Fruit fly (Drosophila melanogaster) Kc167 (cell line): Measurements from ENCODE around the gene Rev1.

ENCODE experiments used
- Myc ChIP-seq: fragments of >200 bp; optimal IDR thresholded peaks from 2 replicates; lab custom pipeline; 2017; ENCODE audit warnings: missing external identifiers
- Sin3A ChIP-seq: fragments of >200 bp; optimal IDR thresholded peaks from 2 replicates; lab custom pipeline; 2018; ENCODE audit warnings: missing external identifiers
- h ChIP-seq: fragments of >200 bp; optimal IDR thresholded peaks from 3 replicates; lab custom pipeline; 2018; ENCODE audit warnings: missing external identifiers
- insv ChIP-seq: fragments of >200 bp; optimal IDR thresholded peaks from 3 replicates; lab custom pipeline; 2018; ENCODE audit warnings: missing external identifiers
- psq ChIP-seq: fragments of >200 bp; optimal IDR thresholded peaks from 2 replicates; lab custom pipeline; 2017; ENCODE audit warnings: missing external identifiers
- ttk ChIP-seq: sonication (Bioruptor generic); optimal IDR thresholded peaks from 2 replicates; lab custom pipeline; 2017; ENCODE audit warnings: missing external identifiers

Rev1 gene

DNA sequence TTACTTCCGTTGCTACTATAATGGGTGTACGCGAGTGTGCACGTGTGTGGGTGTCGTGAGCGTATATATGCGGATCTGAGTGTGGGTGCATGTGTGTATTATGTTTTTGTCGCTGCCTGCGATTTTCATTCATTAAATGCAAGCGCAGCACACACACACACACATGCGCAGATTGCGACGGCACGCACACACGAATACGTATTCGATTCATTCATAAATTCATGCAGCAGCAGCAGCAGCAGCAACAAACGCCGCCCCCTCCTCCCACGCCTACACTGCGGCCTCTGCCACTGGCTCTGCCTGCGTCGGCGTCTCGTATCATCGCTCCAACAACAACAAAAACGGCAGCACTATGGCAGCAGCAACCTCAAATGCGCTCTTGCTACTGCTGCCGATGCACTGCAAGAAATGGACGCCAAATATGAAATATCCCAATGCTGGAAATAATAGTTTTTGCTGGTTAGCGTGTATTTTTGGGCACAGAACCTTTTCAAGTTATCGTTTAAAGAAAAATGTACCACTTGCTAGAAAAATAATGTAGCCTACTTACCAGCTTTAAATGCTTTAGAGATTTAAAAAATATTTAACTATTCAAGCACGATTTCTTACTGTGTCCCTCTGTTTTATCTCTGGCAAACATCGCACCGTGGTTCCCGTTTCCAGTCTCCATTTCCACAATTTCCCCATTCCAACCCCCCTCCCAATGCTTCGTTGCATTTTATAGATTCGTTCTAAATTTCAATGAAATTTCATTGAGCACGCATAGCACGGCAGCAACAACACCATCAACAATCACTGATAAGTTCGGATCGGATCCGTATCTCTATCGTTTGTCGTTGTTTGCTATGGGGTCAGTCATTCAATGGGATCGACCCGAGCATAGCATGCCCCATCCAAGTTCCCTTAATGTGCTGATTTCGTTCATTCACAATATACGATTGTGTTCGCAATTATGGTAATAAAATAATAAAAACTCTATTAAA, 20.6 kb upstream of the Rev1 start:
- no peak for TF ChIP-seq insv

DNA sequence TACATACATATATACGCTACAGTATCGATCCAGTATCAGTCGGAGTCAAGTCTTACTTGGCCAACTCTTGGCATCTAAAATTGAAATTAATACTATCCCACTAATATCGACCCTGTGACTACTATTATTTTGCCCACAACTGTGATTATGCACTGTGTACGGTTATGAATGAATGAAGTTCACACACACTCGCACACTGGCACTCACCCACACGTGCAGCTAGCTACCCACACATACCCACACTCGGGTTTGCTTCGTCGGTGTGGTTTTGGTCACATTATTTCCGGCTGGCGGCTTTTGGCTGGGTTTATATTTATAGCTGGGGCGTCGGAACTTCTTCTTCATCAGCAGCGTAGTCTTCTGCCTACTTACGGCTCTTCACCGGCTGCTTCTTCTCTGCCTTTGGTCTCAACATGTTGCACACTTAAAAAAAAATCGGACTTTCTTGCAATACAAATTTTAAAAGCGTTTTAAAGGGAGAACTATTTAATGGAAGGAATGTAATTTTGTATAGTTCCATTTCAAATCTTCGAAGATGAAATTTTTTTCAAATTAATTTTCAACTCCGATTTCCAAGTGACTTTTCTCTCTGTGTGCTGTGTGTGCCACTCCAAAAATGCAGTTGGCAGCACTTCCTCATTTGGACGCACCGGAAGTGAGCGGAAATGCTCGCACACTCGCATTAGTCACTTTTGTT, 19.7 kb upstream of the Rev1 start:
- peak; percentile 79 for TF ChIP-seq h
- no peak for TF ChIP-seq insv
- no peak for TF ChIP-seq Sin3A (lab: Kevin White, UChicago)
- no peak for TF ChIP-seq Myc (lab: Kevin White, UChicago)
- TF ChIP-seq ttk (lab: Kevin White, UChicago) = no peak
- TF ChIP-seq psq (lab: Kevin White, UChicago) = no peak

DNA sequence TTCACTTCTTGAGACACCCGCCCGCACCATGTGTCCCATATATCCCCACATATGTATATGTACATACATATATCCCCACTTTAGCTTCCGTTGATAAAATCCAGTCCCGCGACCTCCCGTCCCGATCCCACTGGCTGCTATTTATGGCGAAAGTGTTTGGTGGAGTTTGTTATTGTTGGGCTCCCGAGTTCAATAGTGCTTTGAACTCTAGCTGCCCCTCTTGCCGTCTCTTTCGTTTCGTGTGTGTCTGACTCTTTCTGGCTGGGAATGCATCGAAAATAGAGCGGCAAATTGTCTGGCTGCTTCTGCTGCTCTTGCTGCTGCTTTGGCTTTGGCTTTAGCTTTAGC, 19.2 kb upstream of the Rev1 start:
- no peak for TF ChIP-seq ttk (lab: Kevin White, UChicago)
- TF ChIP-seq Myc (lab: Kevin White, UChicago) = no peak
- no peak for TF ChIP-seq psq (lab: Kevin White, UChicago)
- no peak for TF ChIP-seq h
- no peak for TF ChIP-seq insv
- no peak for TF ChIP-seq Sin3A (lab: Kevin White, UChicago)

DNA sequence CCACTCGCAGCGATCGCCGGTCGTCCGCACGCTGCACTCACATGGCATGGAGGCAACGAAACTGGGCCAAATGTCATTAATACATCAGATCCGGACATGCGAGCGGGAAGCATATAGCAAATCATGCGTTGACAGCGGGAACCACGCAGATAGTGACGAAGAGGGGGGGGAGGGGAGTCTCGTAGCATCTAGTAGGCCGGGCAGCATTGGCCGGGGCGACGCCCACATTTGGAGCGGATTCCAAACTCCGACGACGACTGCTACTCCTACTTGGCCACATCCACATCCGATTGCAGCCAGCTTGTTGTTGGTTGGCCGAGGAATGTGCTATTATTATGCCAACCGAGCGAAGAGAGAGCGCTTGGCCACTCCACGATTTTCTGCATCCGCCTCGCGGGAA, 18.6 kb upstream of the Rev1 start:
- TF ChIP-seq insv = no peak
- TF ChIP-seq psq (lab: Kevin White, UChicago) = no peak
- TF ChIP-seq Sin3A (lab: Kevin White, UChicago) = no peak
- no peak for TF ChIP-seq h
- no peak for TF ChIP-seq ttk (lab: Kevin White, UChicago)
- no peak for TF ChIP-seq Myc (lab: Kevin White, UChicago)

DNA sequence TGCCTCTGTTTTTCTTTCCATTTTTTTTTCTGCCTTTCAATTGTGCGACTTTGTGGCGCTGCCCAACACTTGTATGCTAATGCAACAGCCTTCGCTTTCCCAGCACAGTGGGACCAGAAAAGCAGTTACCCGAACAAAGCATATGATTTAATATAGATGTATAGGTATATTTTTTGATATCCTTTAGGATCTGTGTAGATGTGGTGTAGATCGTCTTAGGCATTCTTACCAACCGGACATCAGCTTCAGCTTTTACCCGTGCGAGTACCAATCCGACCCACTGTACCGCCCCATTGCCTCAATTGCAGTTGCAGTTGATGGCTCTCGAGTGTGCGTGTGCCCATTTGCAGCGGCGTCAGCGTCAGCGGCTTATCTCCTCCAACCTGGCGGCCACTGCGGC, 17.7 kb upstream of the Rev1 start:
- TF ChIP-seq Sin3A (lab: Kevin White, UChicago) (no peak), Myc (lab: Kevin White, UChicago) (no peak), insv (no peak), psq (lab: Kevin White, UChicago) (no peak), h (no peak), ttk (lab: Kevin White, UChicago) (no peak)

DNA sequence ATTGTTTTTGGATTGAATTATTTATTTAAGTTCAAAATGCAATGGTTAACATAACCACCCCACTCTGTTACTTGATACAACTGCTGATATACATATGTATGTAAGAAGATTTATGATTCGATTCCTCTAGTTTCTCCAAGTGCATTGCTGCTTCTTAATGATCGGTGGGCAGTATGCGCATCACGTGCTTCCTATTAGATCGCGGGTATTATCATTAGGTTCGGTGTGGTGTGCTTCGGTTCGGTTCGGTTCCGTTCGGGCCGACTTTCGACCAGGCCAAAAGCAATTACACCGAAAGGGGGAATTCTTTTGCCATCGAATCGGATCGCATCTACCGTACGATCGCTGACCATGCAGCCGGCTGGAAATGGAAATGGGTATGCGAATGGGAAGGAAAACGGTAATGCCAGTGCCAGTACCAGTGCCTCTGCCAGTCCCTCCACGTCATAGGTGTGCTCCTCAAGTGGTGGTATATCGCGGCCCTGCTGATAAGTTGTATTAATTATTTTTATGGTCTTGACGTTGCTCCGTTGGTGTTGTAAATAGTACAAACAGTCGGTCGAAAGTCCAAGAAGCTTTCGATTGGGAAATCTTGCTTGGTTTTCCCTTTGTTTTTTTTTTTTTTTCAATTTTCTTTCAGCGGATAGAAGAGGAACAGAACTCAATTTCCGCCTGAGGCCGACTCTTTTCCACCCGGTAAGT, 16.7 kb upstream of the Rev1 start:
- TF ChIP-seq Sin3A (lab: Kevin White, UChicago) (no peak), h (no peak), Myc (lab: Kevin White, UChicago) (no peak), ttk (lab: Kevin White, UChicago) (no peak), insv (no peak), psq (lab: Kevin White, UChicago) (no peak)

DNA sequence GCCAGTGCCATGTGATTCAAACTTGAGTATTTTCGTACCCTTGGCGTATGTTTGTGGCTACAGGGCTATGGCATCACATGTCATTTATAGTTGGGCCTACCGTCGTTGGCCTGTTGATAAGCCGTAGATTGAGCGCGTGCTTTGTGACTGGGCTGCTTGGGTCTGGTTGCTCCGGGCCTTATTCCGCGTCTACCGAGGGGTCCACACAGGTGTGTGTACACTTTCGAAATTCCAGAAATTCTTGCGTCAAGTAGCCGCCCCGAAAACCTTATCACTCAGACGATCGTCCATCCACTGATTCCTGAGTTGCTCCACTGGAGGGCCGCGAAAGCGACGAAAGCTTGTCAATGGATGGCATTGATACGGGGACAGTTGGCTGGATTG, 16.1 kb upstream of the Rev1 start:
- TF ChIP-seq ttk (lab: Kevin White, UChicago) = no peak
- no peak for TF ChIP-seq psq (lab: Kevin White, UChicago)
- no peak for TF ChIP-seq Myc (lab: Kevin White, UChicago)
- TF ChIP-seq insv = no peak
- no peak for TF ChIP-seq h
- TF ChIP-seq Sin3A (lab: Kevin White, UChicago) = no peak

DNA sequence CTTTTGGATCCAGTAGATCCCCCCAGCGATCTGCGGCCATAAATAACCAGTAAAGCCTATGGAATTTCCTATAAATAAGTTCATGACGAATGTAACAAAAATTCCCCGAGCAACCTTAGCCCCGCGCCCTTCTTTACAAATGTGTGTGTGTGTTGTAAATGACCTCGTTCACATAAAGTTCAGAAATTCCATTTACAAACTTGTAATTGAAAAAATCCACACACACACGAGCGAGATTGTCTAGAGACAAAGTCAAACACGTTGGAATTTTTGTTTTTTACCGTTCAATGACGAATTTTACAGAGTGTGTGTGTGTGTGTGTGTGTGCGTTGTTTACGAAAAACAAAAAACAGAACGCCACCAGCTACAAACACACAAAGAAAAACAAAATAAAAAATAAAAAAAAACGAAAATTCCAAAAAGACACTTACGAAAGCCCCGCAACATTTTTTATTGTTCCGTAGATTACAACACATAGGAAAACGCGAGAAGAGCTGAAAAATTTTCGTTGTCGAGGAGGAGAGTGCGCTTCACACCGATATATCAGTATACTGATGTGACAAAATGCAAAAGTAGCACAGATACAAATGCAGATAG, 15.3 kb upstream of the Rev1 start:
- no peak for TF ChIP-seq Sin3A (lab: Kevin White, UChicago)
- no peak for TF ChIP-seq h
- no peak for TF ChIP-seq ttk (lab: Kevin White, UChicago)
- TF ChIP-seq insv = no peak
- no peak for TF ChIP-seq psq (lab: Kevin White, UChicago)
- no peak for TF ChIP-seq Myc (lab: Kevin White, UChicago)

DNA sequence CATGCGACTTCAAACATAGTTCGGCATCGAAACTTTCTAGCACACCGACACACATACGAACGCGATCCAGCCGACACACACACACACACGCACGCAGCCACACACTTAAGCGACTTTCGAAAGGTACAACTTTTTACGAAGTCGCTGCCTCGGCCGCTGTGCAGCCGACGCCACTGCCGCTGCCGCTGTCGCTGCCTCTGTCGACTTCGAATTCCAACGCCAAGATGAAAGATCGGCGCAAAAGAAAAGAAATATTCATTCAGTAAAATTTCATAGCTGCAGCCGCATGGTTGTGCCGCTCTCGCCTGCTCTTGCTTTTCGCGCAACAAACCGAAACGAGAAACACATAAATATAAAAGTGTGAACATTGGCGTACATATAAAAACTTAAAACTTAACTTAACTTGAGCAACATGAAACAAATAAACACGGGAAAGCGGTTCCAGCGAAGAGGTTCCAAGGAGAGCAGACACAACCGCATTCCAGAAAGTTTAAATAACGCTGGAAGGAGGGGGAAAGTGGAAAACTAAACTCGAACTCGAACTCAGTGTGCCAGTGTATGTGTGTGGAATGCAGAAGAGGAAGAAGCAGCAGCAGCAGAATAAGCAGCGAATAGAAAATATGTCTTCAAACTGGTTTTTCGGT, 14.6 kb upstream of the Rev1 start:
- no peak for TF ChIP-seq ttk (lab: Kevin White, UChicago)
- no peak for TF ChIP-seq insv
- TF ChIP-seq psq (lab: Kevin White, UChicago) = no peak

DNA sequence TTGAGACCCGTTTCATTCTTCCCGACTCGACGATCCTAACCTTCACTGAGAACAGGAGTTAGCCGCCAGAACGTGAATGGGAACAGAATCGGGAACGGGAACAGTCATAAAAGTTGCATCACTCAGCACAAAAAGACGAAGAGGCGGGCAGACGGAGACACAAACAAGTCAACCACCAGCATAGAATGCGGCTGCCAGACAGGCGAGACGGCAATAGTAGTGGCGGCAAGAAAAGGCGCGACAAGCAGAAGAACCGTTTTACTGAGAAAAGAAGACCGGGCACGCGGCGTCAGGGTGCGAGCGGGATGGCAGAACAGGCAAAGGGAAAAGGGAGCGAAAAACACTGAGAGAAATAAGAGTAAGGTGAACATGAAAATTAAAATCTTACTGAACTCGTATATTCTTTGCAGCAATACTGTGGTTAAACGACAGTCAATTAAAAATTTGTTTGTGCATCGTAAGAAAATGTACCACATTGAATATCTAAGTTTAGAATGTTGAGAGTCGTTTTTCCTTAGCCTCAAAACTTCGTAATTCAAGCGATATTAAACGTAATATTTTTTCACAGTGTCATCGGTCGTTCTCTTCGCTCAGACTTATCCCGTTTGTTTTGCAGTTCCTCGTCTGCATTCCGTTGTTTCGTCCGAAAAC, 13.7 kb upstream of the Rev1 start:
- TF ChIP-seq Sin3A (lab: Kevin White, UChicago) (no peak), ttk (lab: Kevin White, UChicago) (no peak), Myc (lab: Kevin White, UChicago) (no peak), insv (no peak), h (no peak), psq (lab: Kevin White, UChicago) (no peak)

DNA sequence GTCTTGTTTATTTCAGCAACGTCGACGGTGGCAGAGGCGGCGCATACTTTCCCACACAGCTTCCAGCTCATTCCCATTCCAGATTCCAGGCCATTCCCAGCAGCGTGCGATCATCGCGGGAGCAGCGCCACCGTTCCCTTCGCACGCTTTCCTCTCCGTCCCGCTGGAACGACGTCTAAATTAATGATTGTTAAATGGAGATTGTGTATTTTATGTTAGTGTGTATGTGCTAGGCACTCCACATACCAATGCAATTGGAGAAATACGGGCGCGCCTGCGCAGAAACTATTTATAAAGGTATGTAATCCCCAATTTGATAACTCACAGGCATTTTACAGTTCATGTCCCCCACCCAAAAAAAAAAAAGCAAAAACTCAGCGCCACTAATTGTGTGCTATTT, 12.7 kb upstream of the Rev1 start:
- TF ChIP-seq Myc (lab: Kevin White, UChicago) = no peak
